Fruit fly (Drosophila melanogaster): ENCODE results near the gene JhI-21.

Gene JhI-21

DNA sequence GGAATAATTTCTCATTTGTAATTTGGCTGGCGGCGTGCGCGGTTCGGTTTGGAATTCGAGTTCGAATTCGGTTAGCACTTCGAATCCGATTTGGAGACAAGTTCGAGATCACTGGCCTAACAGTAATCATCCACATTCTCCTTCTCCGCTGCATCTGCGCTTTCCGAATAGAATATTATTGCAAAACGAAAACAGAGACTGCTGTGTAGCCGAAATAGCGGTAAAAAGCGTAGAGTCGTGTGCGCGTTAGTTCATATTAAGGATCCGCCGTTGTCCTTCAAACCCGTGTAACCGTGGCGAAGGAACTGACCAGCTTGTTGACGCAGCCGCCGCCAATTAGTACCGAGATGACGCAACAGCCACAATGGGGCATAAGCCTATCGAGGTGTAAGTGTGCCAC lies 28.4 kb downstream of the JhI-21 start, which contains the start of gene dmGlut:
TSS of gene dmGlut (plus strand) at position 4 of the 400 bp plus-strand sequence.
- TF ChIP-seq Dll (optimal IDR thresholded peaks at IDR 0.05) (no peak), CG8478 (optimal IDR thresholded peaks at IDR 0.05) (no peak), EcR (GFP tag; optimal IDR thresholded peaks at IDR 0.05) (no peak), pan (optimal IDR thresholded peaks at IDR 0.05) (no peak), psq (optimal IDR thresholded peaks at IDR 0.05) (no peak), usp (GFP tag; optimal IDR thresholded peaks at IDR 0.05) (no peak)

DNA sequence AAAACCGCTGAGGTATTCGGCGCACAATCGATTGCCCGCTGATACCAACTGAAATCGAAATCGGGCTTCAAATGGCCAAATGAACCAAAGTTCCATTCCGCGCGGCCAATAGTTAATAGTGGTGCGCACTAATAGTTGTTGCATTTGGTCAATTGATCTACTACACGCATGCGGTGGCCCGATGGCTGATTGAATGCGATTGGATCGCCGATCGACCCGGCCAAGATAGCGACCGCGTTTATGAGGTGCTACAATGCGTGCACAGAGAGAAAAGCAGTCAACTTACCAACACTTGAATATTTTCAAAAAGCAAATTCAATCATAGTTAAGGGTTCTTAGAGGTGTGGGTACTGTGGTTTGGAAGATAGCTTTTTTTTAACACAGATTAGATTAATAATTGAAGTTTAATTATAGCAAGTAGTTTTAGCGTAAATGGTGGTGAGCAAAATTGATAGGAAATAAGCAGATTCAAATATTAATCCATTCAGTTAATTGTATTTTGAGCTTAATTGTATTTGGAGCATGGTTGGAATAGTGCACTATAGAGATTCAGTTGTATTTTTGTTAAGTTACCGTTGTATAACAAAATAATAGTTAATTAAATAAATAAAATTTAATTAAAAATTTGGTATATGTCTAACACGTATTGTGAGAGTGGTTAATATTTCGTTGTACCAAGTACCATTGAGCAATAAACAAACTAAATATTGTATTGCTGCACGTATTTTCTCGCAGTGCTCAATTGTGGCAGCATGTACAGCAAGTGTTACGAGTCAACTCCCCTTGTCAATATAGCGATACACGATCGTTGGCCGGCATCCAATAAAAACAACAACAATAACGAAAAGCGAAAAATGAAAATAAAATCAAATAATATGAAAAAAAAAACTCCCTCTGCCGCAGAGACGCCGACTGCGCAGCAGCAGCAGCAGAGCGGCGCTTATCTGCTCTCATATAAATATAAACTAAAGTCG lies 29.1 kb downstream of the JhI-21 start:
- no peak for TF ChIP-seq CG8478 (optimal IDR thresholded peaks at IDR 0.05)
- TF ChIP-seq psq (optimal IDR thresholded peaks at IDR 0.05): no peak
- no peak for TF ChIP-seq usp (GFP tag; optimal IDR thresholded peaks at IDR 0.05)
- no peak for TF ChIP-seq EcR (GFP tag; optimal IDR thresholded peaks at IDR 0.05)
- no peak for TF ChIP-seq pan (optimal IDR thresholded peaks at IDR 0.05)
- no peak for TF ChIP-seq Dll (optimal IDR thresholded peaks at IDR 0.05)

DNA sequence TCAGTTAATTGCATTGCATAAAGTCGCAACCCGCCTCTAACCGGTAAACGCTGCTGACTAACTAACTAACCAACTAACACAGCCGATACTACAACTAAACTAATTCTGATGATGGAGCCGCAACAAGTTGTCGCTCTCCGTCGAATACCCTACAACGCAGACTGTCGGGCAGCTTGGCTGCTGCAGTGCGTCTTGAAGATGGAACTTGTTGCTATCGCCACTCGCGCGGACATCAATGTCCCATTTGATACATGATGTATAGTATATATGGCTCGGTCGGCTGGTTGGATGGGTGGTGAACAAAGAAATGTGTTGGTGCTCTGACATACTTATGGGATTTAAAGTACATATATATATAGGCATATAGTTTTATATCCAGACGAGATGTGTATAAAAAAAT lies 30.3 kb downstream of the JhI-21 start:
- no peak for TF ChIP-seq CG8478 (optimal IDR thresholded peaks at IDR 0.05)
- TF ChIP-seq EcR (GFP tag; optimal IDR thresholded peaks at IDR 0.05): no peak
- TF ChIP-seq psq (optimal IDR thresholded peaks at IDR 0.05): no peak
- TF ChIP-seq usp (GFP tag; optimal IDR thresholded peaks at IDR 0.05): no peak

DNA sequence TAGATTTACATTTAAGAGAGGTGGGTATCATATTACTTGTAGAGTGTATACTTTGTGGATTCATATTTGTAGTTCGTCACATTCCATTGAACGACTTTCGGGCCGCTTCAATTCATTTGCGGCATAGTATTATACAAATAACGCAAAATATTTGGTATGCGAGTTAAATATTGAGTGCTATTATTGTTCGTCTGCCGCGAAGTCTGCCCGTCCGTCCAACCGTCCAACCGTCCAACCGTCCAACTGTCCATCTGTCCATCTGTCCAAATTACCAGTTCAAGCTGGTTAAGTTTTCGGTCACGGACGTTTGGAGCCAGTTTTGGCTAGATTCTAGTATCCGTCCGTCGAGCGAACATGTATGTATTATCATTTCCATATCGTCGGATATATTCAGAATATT lies 31.7 kb downstream of the JhI-21 start:
- no peak for TF ChIP-seq usp (GFP tag; optimal IDR thresholded peaks at IDR 0.05)
- no peak for TF ChIP-seq CG8478 (optimal IDR thresholded peaks at IDR 0.05)
- no peak for TF ChIP-seq Dll (optimal IDR thresholded peaks at IDR 0.05)
- TF ChIP-seq pan (optimal IDR thresholded peaks at IDR 0.05): no peak
- TF ChIP-seq EcR (GFP tag; optimal IDR thresholded peaks at IDR 0.05): no peak
- TF ChIP-seq psq (optimal IDR thresholded peaks at IDR 0.05): no peak

DNA sequence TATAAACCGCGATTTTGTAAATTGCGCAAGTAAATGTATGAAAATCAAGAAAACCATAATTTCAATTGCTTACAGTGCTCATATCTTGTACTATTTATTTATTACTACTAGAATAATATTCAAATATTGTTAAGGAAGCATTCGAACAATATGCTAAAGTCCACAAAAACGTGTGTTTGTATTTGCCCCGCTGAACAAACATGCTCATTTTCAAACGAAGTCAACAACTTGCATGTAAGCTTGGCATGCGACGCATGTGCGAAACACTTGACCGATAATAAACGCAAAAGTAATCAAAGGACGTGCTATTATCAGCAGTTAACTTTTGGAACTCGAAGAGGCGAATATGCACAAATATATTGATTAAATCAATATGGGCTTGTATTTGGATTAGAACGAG lies 34.6 kb downstream of the JhI-21 start:
- TF ChIP-seq psq (optimal IDR thresholded peaks at IDR 0.05): no peak
- no peak for TF ChIP-seq pan (optimal IDR thresholded peaks at IDR 0.05)

DNA sequence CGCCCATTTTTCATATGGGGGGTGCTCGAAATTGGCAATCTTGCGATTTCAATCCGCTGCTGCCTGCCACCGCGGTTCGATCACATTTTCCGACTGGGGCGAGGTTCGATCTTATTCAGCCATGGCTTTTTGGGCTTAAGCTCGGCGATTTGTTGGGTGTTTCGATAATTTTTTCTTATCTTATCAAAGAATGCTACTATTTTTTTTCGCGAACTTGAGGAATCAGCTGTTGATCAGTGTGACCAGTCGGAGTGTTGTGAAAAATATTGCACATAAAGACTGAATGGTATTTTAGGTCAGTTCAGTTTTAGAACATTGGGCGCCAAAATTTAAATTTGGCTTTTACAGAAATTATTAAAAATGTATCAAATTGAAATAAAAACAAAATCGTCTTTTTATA lies 35.1 kb downstream of the JhI-21 start, which contains the start of gene Wdr81:
TSS of gene Wdr81 (minus strand) at position 226 of the 400 bp plus-strand sequence.
- TF ChIP-seq EcR (GFP tag; optimal IDR thresholded peaks at IDR 0.05) (no peak), pan (optimal IDR thresholded peaks at IDR 0.05) (no peak), psq (optimal IDR thresholded peaks at IDR 0.05) (no peak), Dll (optimal IDR thresholded peaks at IDR 0.05) (no peak), CG8478 (optimal IDR thresholded peaks at IDR 0.05) (no peak), usp (GFP tag; optimal IDR thresholded peaks at IDR 0.05) (no peak)

DNA sequence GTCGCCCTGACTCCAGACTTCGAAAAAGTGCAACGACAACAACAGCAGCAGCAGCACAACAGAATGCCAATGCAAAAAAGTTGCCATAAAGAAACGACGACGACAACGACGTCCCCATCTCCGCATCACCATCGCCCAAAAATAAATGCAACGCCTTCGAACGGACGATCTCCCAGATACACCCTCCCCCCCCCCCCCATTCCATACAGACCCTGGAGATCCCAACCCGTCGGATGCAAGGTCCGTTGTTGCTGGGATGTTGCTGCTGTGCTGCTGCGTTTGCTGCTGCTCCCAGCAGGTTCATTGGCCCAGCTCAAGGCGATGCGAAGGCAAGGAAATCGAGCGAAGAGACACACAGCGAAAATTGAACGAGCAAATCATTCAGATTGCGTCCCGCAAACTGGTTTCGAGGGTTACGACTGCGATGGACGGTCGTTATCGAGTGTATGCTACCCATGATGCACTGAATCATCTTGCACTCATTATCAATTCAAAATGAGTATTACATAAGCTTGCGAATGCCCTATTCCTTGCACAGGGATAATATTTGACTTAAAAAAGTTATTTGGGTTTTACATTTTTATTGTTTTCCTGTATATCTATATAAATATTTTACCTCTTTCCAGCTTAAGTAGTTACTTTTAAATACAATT lies 42.0 kb downstream of the JhI-21 start:
- TF ChIP-seq EcR (GFP tag; optimal IDR thresholded peaks at IDR 0.05): peak in 1 of 2 experiments; percentile 97
- TF ChIP-seq Dll (optimal IDR thresholded peaks at IDR 0.05): no peak

DNA sequence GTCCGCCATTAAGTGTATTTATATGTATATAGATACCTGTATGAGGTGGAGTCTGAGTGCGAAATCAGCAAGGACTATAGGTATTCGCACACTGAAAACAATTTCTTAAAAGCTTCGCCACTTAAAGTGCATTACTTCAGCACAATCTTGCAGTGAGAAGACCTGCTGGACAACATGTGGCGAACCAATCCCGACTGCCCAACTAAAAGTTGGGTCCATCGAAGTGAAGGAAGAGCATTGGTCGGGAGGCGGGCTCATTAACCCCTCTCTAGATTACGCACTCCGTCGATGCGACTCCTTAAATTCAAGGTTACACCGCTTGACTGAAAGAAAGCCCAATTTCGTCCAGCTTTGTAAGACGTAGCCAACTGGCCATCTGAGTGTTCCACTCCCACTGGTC lies 42.6 kb downstream of the JhI-21 start:
- TF ChIP-seq EcR (GFP tag; optimal IDR thresholded peaks at IDR 0.05) (peak in 1 of 2 experiments; percentile 52), pan (optimal IDR thresholded peaks at IDR 0.05) (no peak)

DNA sequence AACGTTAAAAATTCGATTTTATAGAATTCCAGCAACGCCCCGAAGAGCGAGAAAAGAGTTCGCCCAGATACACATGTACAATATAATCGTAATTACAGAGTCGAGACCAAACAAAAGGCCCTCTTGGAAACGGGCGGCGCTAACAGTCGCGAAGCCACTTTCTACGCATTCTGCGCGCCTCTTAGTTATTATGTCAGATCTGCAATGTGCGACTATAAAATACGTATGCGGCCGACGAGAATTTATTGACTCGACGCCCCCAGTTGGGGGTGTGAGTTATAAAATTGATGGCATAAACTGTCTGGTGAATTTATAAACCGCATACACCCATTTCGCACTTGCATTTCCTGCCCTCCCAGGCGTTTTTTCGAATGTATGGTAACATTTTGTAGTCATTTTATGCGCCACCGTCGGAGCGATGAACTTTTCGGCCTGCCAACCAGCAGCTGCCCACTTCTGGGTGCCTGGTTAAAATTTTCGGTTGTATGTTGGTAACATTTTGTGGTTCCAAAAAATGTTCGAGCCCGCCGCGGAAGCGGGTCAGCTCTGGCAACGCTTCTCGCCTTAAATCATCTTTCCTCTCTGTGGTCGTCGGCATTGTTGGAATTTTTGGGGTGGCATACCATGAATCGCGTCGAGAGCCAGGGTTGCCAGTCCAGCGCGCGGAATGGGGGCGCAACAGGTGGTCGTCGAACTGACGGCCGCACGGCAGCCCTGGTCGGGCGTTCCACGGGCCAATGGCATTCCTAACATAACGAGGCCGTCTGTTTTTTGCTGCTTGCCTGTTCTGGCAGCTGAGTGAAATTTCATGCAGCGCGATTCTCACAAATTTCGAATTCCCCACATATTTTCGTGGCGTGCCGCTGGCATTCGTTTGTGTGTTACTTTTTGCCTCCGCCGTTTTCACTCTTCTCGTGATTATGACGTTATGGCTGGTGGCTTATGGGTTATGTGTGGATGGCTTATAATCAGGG lies 43.9 kb downstream of the JhI-21 start:
- TF ChIP-seq EcR (GFP tag; optimal IDR thresholded peaks at IDR 0.05): peak; percentile 96 to 98
- no peak for TF ChIP-seq psq (optimal IDR thresholded peaks at IDR 0.05)
- peak; percentile 42 for TF ChIP-seq Dll (optimal IDR thresholded peaks at IDR 0.05)
- TF ChIP-seq CG8478 (optimal IDR thresholded peaks at IDR 0.05): no peak
- no peak for TF ChIP-seq usp (GFP tag; optimal IDR thresholded peaks at IDR 0.05)

DNA sequence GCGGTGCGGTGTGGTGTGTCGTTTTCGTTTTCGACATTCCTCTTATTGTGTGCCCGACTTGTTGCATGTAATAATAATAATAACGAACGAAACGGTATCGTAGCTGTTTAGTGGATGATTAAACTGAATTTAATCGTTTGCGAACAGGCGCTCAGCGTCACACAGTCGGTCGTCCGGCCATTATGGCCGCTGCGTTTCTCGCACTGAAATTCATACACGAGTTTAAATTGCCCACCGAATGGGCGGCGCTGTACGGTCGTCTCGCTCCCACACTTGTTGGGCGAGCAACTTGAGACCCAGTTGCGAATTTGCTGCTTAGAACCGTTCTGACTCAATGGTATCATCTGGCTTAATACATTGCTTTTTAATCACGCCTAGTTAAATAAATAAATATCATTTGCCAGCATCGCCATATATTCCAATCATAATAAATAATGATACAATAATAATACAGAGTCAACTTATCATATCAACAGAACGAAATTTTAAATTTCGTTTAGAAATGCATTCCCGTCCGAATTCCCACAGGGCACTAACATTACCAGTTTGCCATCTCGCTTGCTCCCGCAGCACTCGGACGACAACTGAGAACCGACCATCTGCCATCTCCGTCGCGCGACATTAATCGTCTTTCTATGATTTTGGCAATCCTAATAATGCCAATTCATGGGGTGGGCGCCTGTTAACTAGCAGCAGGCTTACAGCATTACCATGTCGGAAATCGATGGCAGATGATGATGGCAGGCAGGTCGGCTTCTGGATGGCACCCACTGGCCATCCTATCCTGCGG lies 44.8 kb downstream of the JhI-21 start:
- no peak for TF ChIP-seq psq (optimal IDR thresholded peaks at IDR 0.05)
- peak; percentile 79 for TF ChIP-seq CG8478 (optimal IDR thresholded peaks at IDR 0.05)
- no peak for TF ChIP-seq usp (GFP tag; optimal IDR thresholded peaks at IDR 0.05)
- TF ChIP-seq pan (optimal IDR thresholded peaks at IDR 0.05): no peak
- TF ChIP-seq Dll (optimal IDR thresholded peaks at IDR 0.05): peak; percentile 65
- no peak for TF ChIP-seq EcR (GFP tag; optimal IDR thresholded peaks at IDR 0.05)
